Worm (Caenorhabditis elegans) whole organism, L3 larva: ENCODE measurements around the gene fos-1.

Source experiments
- R02D3.7 ChIP-seq: fragments of 150-350 bp; optimal IDR thresholded peaks from 2 replicates; lab custom pipeline; 2014; ENCODE audit warnings: missing biosample characterization, missing genetic modification characterization
- aly-2 ChIP-seq: fragments of 150-350 bp; optimal IDR thresholded peaks from 2 replicates; lab custom pipeline; 2014; ENCODE audit warnings: missing biosample characterization, missing genetic modification characterization
- ama-1 ChIP-seq: fragments of 150-350 bp; optimal IDR thresholded peaks from 2 replicates; lab custom pipeline; 2018
- ceh-16 ChIP-seq: sonication (generic microtip); optimal IDR thresholded peaks from 2 replicates; lab custom pipeline; 2017; ENCODE audit warnings: missing biosample characterization, missing genetic modification characterization
- ceh-28 ChIP-seq: fragments of 150-350 bp; optimal IDR thresholded peaks from 2 replicates; lab custom pipeline; 2014; ENCODE audit warnings: missing biosample characterization, missing genetic modification reagents, missing genetic modification characterization
- ceh-82 ChIP-seq: fragments of 150-350 bp; optimal IDR thresholded peaks from 2 replicates; lab custom pipeline; 2014; ENCODE audit warnings: missing biosample characterization, missing genetic modification characterization
- ceh-9 ChIP-seq: sonication (generic microtip); optimal IDR thresholded peaks from 2 replicates; lab custom pipeline; 2018; ENCODE audit warnings: missing biosample characterization, missing genetic modification characterization
- daf-12 ChIP-seq: fragments of 150-350 bp; optimal IDR thresholded peaks from 2 replicates; lab custom pipeline; 2014; ENCODE audit warnings: missing biosample characterization, missing genetic modification reagents, missing genetic modification characterization
- egl-27 ChIP-seq: sonication (generic microtip); optimal IDR thresholded peaks from 4 replicates; lab custom pipeline; 2017; ENCODE audit warnings: missing biosample characterization, missing genetic modification reagents, missing genetic modification characterization
- egl-5 ChIP-seq: fragments of 150-350 bp; optimal IDR thresholded peaks from 2 replicates; lab custom pipeline; 2017; ENCODE audit warnings: missing biosample characterization, missing genetic modification reagents, missing genetic modification characterization, inconsistent platforms
- elt-1 ChIP-seq: fragments of 150-350 bp; optimal IDR thresholded peaks from 2 replicates; lab custom pipeline; 2014; ENCODE audit warnings: missing biosample characterization, missing genetic modification characterization
- elt-2 ChIP-seq: sonication (generic microtip); optimal IDR thresholded peaks from 2 replicates; lab custom pipeline; 2016; ENCODE audit warnings: missing genetic modification reagents, mild to moderate bottlenecking, missing genetic modification characterization, missing compliant biosample characterization
- elt-3 ChIP-seq, 3 experiments: fragments of 150-350 bp in 1 of 3; sonication (generic microtip) in 2 of 3; optimal IDR thresholded peaks; 2 replicates in 2 of 3; 4 replicates in 1 of 3; lab custom pipeline; 2014 to 2017; ENCODE audit warnings: missing biosample characterization in 3 of 3, missing genetic modification characterization in 3 of 3
- eor-1 ChIP-seq, 2 experiments: fragments of 150-350 bp; optimal IDR thresholded peaks; 2 replicates each; lab custom pipeline; 2014 to 2018; ENCODE audit warnings: missing biosample characterization in 2 of 2, missing genetic modification characterization in 2 of 2
- fkh-10 ChIP-seq: sonication (generic microtip); optimal IDR thresholded peaks from 2 replicates; lab custom pipeline; 2017; ENCODE audit warnings: missing biosample characterization, missing genetic modification reagents, missing genetic modification characterization
- fkh-2 ChIP-seq: fragments of 150-350 bp; optimal IDR thresholded peaks from 2 replicates; lab custom pipeline; 2014; ENCODE audit warnings: missing biosample characterization, missing genetic modification reagents, missing genetic modification characterization
- fos-1 ChIP-seq: fragments of 150-350 bp; optimal IDR thresholded peaks from 2 replicates; lab custom pipeline; 2014; ENCODE audit warnings: missing biosample characterization, missing genetic modification characterization
- hmg-11 ChIP-seq: sonication (generic microtip); optimal IDR thresholded peaks from 2 replicates; lab custom pipeline; 2016; ENCODE audit warnings: missing genetic modification characterization, missing compliant biosample characterization
- jun-1 ChIP-seq: fragments of 150-350 bp; optimal IDR thresholded peaks from 2 replicates; lab custom pipeline; 2014; ENCODE audit warnings: missing biosample characterization, missing genetic modification reagents, missing genetic modification characterization
- lin-15B ChIP-seq: fragments of 150-350 bp; optimal IDR thresholded peaks from 2 replicates; lab custom pipeline; 2014; ENCODE audit warnings: missing biosample characterization, missing genetic modification characterization
- lin-39 ChIP-seq: fragments of 150-350 bp; optimal IDR thresholded peaks from 2 replicates; lab custom pipeline; 2018; ENCODE audit warnings: missing biosample characterization, missing genetic modification reagents, missing genetic modification characterization
- lsy-12 ChIP-seq: sonication (generic microtip); optimal IDR thresholded peaks from 2 replicates; lab custom pipeline; 2016; ENCODE audit warnings: mild to moderate bottlenecking, missing genetic modification characterization, missing compliant biosample characterization
- mdl-1 ChIP-seq: fragments of 150-350 bp; optimal IDR thresholded peaks from 2 replicates; lab custom pipeline; 2014; ENCODE audit warnings: missing biosample characterization, missing genetic modification characterization
- mml-1 ChIP-seq: fragments of 150-350 bp; sonication (generic microtip); optimal IDR thresholded peaks from 3 replicates; lab custom pipeline; 2014; ENCODE audit warnings: missing biosample characterization, missing genetic modification characterization
- nfya-1 ChIP-seq: sonication (generic microtip); optimal IDR thresholded peaks from 2 replicates; lab custom pipeline; 2017; ENCODE audit warnings: missing genetic modification characterization, mild to moderate bottlenecking, missing compliant biosample characterization, antibody characterized with exemption, moderate library complexity; ENCODE audit not compliant: insufficient read depth
- nhr-11 ChIP-seq: fragments of 150-350 bp; optimal IDR thresholded peaks from 2 replicates; lab custom pipeline; 2014; ENCODE audit warnings: missing biosample characterization, missing genetic modification characterization
- nhr-12 ChIP-seq: fragments of 150-350 bp; optimal IDR thresholded peaks from 2 replicates; lab custom pipeline; 2014; ENCODE audit warnings: missing biosample characterization, missing genetic modification characterization
- nhr-237 ChIP-seq: fragments of 150-350 bp; optimal IDR thresholded peaks from 2 replicates; lab custom pipeline; 2014; ENCODE audit warnings: missing biosample characterization, missing genetic modification characterization
- nhr-25 ChIP-seq: sonication (generic microtip); optimal IDR thresholded peaks from 2 replicates; lab custom pipeline; 2017; ENCODE audit warnings: missing biosample characterization, missing genetic modification characterization
- nhr-28 ChIP-seq: fragments of 150-350 bp; optimal IDR thresholded peaks from 2 replicates; lab custom pipeline; 2014; ENCODE audit warnings: missing biosample characterization, missing genetic modification characterization
- nhr-76 ChIP-seq: fragments of 150-350 bp; sonication (generic microtip); optimal IDR thresholded peaks from 5 replicates; lab custom pipeline; 2014; ENCODE audit warnings: missing biosample characterization, missing genetic modification characterization
- nhr-77 ChIP-seq: fragments of 150-350 bp; optimal IDR thresholded peaks from 2 replicates; lab custom pipeline; 2014; ENCODE audit warnings: missing biosample characterization, missing genetic modification characterization
- pha-4 ChIP-seq: fragments of 150-350 bp; optimal IDR thresholded peaks from 2 replicates; lab custom pipeline; 2014; ENCODE audit warnings: missing biosample characterization, missing genetic modification reagents, missing genetic modification characterization
- pqm-1 ChIP-seq: fragments of 150-350 bp; optimal IDR thresholded peaks from 2 replicates; lab custom pipeline; 2017; ENCODE audit warnings: missing biosample characterization, missing genetic modification characterization, inconsistent platforms
- sea-2 ChIP-seq: fragments of 150-350 bp; sonication (generic microtip); optimal IDR thresholded peaks from 4 replicates; lab custom pipeline; 2014; ENCODE audit warnings: missing biosample characterization, missing genetic modification reagents, missing genetic modification characterization
- skn-1 ChIP-seq: fragments of 150-350 bp; optimal IDR thresholded peaks from 2 replicates; lab custom pipeline; 2014; ENCODE audit warnings: missing biosample characterization, missing genetic modification characterization
- snpc-4 ChIP-seq: fragments of 150-350 bp; optimal IDR thresholded peaks from 2 replicates; lab custom pipeline; 2014; ENCODE audit warnings: missing biosample characterization, missing genetic modification characterization
- unc-39 ChIP-seq: sonication (generic microtip); optimal IDR thresholded peaks from 4 replicates; lab custom pipeline; 2017; ENCODE audit warnings: missing biosample characterization, missing genetic modification characterization
- unc-62 ChIP-seq: fragments of 150-350 bp; sonication (generic microtip); optimal IDR thresholded peaks from 4 replicates; lab custom pipeline; 2014; ENCODE audit warnings: missing biosample characterization, missing genetic modification reagents, missing genetic modification characterization
- zag-1 ChIP-seq: fragments of 150-350 bp; optimal IDR thresholded peaks from 2 replicates; lab custom pipeline; 2014; ENCODE audit warnings: missing biosample characterization, missing genetic modification characterization
- ztf-4 ChIP-seq: fragments of 150-350 bp; optimal IDR thresholded peaks from 2 replicates; lab custom pipeline; 2014; ENCODE audit warnings: missing biosample characterization, missing genetic modification characterization

fos-1 gene

ce11 chrV:5990383-5990782, 13.0 kb upstream of the fos-1 start, which contains the start of gene fut-8:
fut-8 (minus strand) TSS chrV:5990483.
- TF ChIP-seq elt-2 (tag; lab: Kevin White, UChicago) (no peak), elt-3 (tag; optimal IDR thresholded peaks at IDR 0.05; lab: Kevin White, UChicago) (no peak), eor-1 (tag; optimal IDR thresholded peaks at IDR 0.05; lab: Kevin White, UChicago) (no peak), skn-1 (no peak), mml-1 (no peak), fkh-10 (GFP tag; lab: Kevin White, UChicago) (no peak), egl-5 (tag; lab: Kevin White, UChicago) (no peak), snpc-4 (no peak), nhr-28 (tag; lab: Kevin White, UChicago) (no peak), ceh-82 (tag; lab: Kevin White, UChicago) (no peak), hmg-11 (no peak), elt-1 (tag; lab: Kevin White, UChicago) (no peak), jun-1 (no peak), aly-2 (no peak), nhr-25 (tag; lab: Kevin White, UChicago) (no peak)

ce11 chrV:5991490-5992069, 11.8 kb upstream of the fos-1 start:
- no peak for TF ChIP-seq aly-2
- TF ChIP-seq egl-27, result peak; percentile 34
- TF ChIP-seq hmg-11, result peak; percentile 78
- no peak for TF ChIP-seq egl-5 (tag; lab: Kevin White, UChicago)
- no peak for TF ChIP-seq ceh-9 (tag; lab: Kevin White, UChicago)
- peak; percentile 20 for TF ChIP-seq lin-15B
- TF ChIP-seq sea-2, result peak; percentile 44
- peak; percentile 26 for TF ChIP-seq skn-1
- TF ChIP-seq eor-1 (tag; optimal IDR thresholded peaks at IDR 0.05; lab: Kevin White, UChicago), result no peak
- TF ChIP-seq ceh-28 (tag; lab: Kevin White, UChicago), result peak; percentile 25
- TF ChIP-seq unc-39, result no peak
- peak; percentile 20 for TF ChIP-seq pqm-1 (tag; lab: Kevin White, UChicago)
- TF ChIP-seq elt-2 (tag; lab: Kevin White, UChicago), result peak; percentile 70
- peak; percentile 57 for TF ChIP-seq lin-39 (tag; lab: Kevin White, UChicago)
- peak; percentile 68 for TF ChIP-seq nfya-1 (tag; lab: Kevin White, UChicago)
- TF ChIP-seq unc-62 (GFP tag; lab: Kevin White, UChicago), result no peak
- TF ChIP-seq mml-1, result no peak
- no peak for TF ChIP-seq nhr-28 (tag; lab: Kevin White, UChicago)
- no peak for TF ChIP-seq nhr-11 (tag; lab: Kevin White, UChicago)
- peak; percentile 26 for TF ChIP-seq snpc-4
- TF ChIP-seq fkh-10 (GFP tag; lab: Kevin White, UChicago), result peak; percentile 15
- TF ChIP-seq, all 47 proteins: peak for 12

- TF ChIP-seq egl-5 (tag; lab: Kevin White, UChicago) (peak; percentile 33), nfya-1 (tag; lab: Kevin White, UChicago) (peak; percentile 2), lin-39 (tag; lab: Kevin White, UChicago) (peak; percentile 33), nhr-237 (tag; lab: Kevin White, UChicago) (no peak)
These were observed 7.8 kb upstream of the fos-1 start for ce11 chrV:5995598-5995997.

ce11 chrV:5996114-5996513, 7.3 kb upstream of the fos-1 start, which contains the start of gene cpg-4:
cpg-4 (plus strand) TSS chrV:5996416.
- no peak for TF ChIP-seq nhr-12

ce11 chrV:6000368-6000802, 3.0 kb upstream of the fos-1 start:
- TF ChIP-seq nhr-76 (tag; lab: Kevin White, UChicago) (peak; percentile 61), jun-1 (peak; percentile 99), fkh-2 (tag; lab: Kevin White, UChicago) (no peak), ama-1 (lab: Kevin White, UChicago) (peak; percentile 23), lsy-12 (tag; lab: Kevin White, UChicago) (peak; percentile 94), mdl-1 (peak; percentile 85), zag-1 (tag; lab: Kevin White, UChicago) (no peak), unc-39 (peak; percentile 21), unc-62 (GFP tag; lab: Kevin White, UChicago) (peak; percentile 72), skn-1 (peak; percentile 91), R02D3.7 (peak; percentile 41), ceh-82 (tag; lab: Kevin White, UChicago) (no peak), nfya-1 (tag; lab: Kevin White, UChicago) (peak; percentile 91), egl-5 (tag; lab: Kevin White, UChicago) (peak; percentile 73), elt-3 (tag; optimal IDR thresholded peaks at IDR 0.05; lab: Kevin White, UChicago) (peak in 1 of 3 experiments; percentile 82), daf-12 (tag; lab: Kevin White, UChicago) (no peak), nhr-28 (tag; lab: Kevin White, UChicago) (peak; percentile 20), egl-27 (peak; percentile 96), ceh-16 (tag; lab: Kevin White, UChicago) (no peak), pha-4 (peak; percentile 95), ceh-9 (tag; lab: Kevin White, UChicago) (no peak), eor-1 (tag; optimal IDR thresholded peaks at IDR 0.05; lab: Kevin White, UChicago) (no peak), nhr-11 (tag; lab: Kevin White, UChicago) (peak; percentile 87), fos-1 (tag; lab: Kevin White, UChicago) (no peak), nhr-237 (tag; lab: Kevin White, UChicago) (no peak), pqm-1 (tag; lab: Kevin White, UChicago) (peak; percentile 90), elt-1 (tag; lab: Kevin White, UChicago) (peak; percentile 41), elt-2 (tag; lab: Kevin White, UChicago) (peak; percentile 98), ztf-4 (peak; percentile 68), nhr-77 (tag; lab: Kevin White, UChicago) (peak; percentile 80), lin-39 (tag; lab: Kevin White, UChicago) (peak; percentile 93)
